Fruit fly (Drosophila melanogaster) whole organism, embryonic: Measurements from ENCODE around the gene CG2685.

ENCODE experiments used
- BEAF-32 ChIP-seq: fragments of 200-800 bp; sonication (Bioruptor generic); optimal IDR thresholded peaks from 3 replicates; lab custom pipeline; 2017; ENCODE audit warnings: missing biosample characterization, missing genetic modification characterization, mild to moderate bottlenecking, moderate library complexity, missing genetic modification reagents
- BtbVII ChIP-seq: fragments of 200-800 bp; sonication (Bioruptor generic); optimal IDR thresholded peaks from 3 replicates; lab custom pipeline; 2017; ENCODE audit warnings: missing biosample characterization, mild to moderate bottlenecking, missing genetic modification characterization
- CG10147 ChIP-seq: fragments of 200-800 bp; sonication (Bioruptor generic); optimal IDR thresholded peaks from 2 replicates; lab custom pipeline; 2019; ENCODE audit warnings: missing biosample characterization, mild to moderate bottlenecking, missing genetic modification characterization, moderate library complexity
- CG10654 ChIP-seq: fragments of 200-800 bp; sonication (Bioruptor generic); optimal IDR thresholded peaks from 2 replicates; lab custom pipeline; 2016; ENCODE audit warnings: missing biosample characterization, missing genetic modification characterization
- CG11456 ChIP-seq: fragments of 200-800 bp; sonication (Bioruptor generic); IDR thresholded peaks from 3 replicates; pipeline ENCODE4 v1.3.6; 2022; ENCODE audit warnings: missing biosample characterization, missing genetic modification characterization
- CG11723 ChIP-seq: fragments of 200-800 bp; sonication (Bioruptor generic); optimal IDR thresholded peaks from 2 replicates; lab custom pipeline; 2017; ENCODE audit warnings: missing biosample characterization, mild to moderate bottlenecking, missing genetic modification characterization
- CG12769 ChIP-seq: fragments of 200-800 bp; sonication (Bioruptor generic); optimal IDR thresholded peaks from 2 replicates; lab custom pipeline; 2019; ENCODE audit warnings: missing biosample characterization, mild to moderate bottlenecking, missing genetic modification characterization, moderate library complexity
- CG13296 ChIP-seq: fragments of 200-800 bp; sonication (Bioruptor generic); optimal IDR thresholded peaks from 3 replicates; lab custom pipeline; 2018; ENCODE audit warnings: missing biosample characterization, mild to moderate bottlenecking, missing genetic modification characterization
- CG14860 ChIP-seq: fragments of 200-800 bp; sonication (Bioruptor generic); IDR thresholded peaks from 3 replicates; pipeline ENCODE4 v1.3.6; 2022; ENCODE audit warnings: missing biosample characterization, missing genetic modification characterization; ENCODE audit not compliant: partially characterized antibody
- CG1529 ChIP-seq: fragments of 200-800 bp; sonication (Bioruptor generic); optimal IDR thresholded peaks from 3 replicates; lab custom pipeline; 2018; ENCODE audit warnings: missing biosample characterization, missing genetic modification characterization
- CG1603 ChIP-seq: fragments of 200-800 bp; sonication (Bioruptor generic); optimal IDR thresholded peaks from 2 replicates; lab custom pipeline; 2019; ENCODE audit warnings: missing biosample characterization, mild to moderate bottlenecking, missing genetic modification characterization, moderate library complexity
- CG17328 ChIP-seq: fragments of 200-800 bp; sonication (Bioruptor generic); IDR thresholded peaks from 2 replicates; pipeline ENCODE4 v1.3.6; 2022; ENCODE audit warnings: missing biosample characterization, missing genetic modification characterization
- CG17361 ChIP-seq: fragments of 200-800 bp; sonication (Bioruptor generic); IDR thresholded peaks from 3 replicates; pipeline ENCODE4 v1.3.6; 2022; ENCODE audit warnings: missing biosample characterization, missing genetic modification characterization
- CG17385 ChIP-seq: fragments of 200-800 bp; sonication (Bioruptor generic); optimal IDR thresholded peaks from 3 replicates; lab custom pipeline; 2018; ENCODE audit warnings: missing biosample characterization, mild to moderate bottlenecking, missing genetic modification characterization
- CG18476 ChIP-seq: fragments of 200-800 bp; sonication (Bioruptor generic); optimal IDR thresholded peaks from 2 replicates; lab custom pipeline; 2016; ENCODE audit warnings: missing biosample characterization, mild to moderate bottlenecking, missing genetic modification characterization
- CG2199 ChIP-seq: fragments of 200-800 bp; sonication (Bioruptor generic); IDR thresholded peaks from 3 replicates; pipeline ENCODE4 v1.3.6; 2022; ENCODE audit warnings: missing biosample characterization, missing genetic modification characterization
- CG34224 ChIP-seq: fragments of 200-800 bp; sonication (Bioruptor generic); IDR thresholded peaks from 3 replicates; pipeline ENCODE4 v1.3.6; 2022; ENCODE audit warnings: missing biosample characterization, missing genetic modification characterization; ENCODE audit not compliant: partially characterized antibody
- CG34376 ChIP-seq: fragments of 200-800 bp; sonication (Bioruptor generic); optimal IDR thresholded peaks from 2 replicates; lab custom pipeline; 2018; ENCODE audit warnings: missing biosample characterization, mild to moderate bottlenecking, missing genetic modification characterization
- CG3726 ChIP-seq: fragments of 200-800 bp; sonication (Bioruptor generic); IDR thresholded peaks from 3 replicates; pipeline ENCODE4, ENCODE4 v1.3.6; 2022; ENCODE audit warnings: missing biosample characterization, missing genetic modification characterization
- CG4360 ChIP-seq: fragments of 200-800 bp; sonication (Bioruptor generic); IDR thresholded peaks from 2 replicates; pipeline ENCODE4 v1.3.6; 2022; ENCODE audit warnings: missing biosample characterization, missing genetic modification characterization
- CG6254 ChIP-seq: fragments of 200-800 bp; sonication (Bioruptor generic); optimal IDR thresholded peaks from 3 replicates; lab custom pipeline; 2017; ENCODE audit warnings: mild to moderate bottlenecking, missing biosample characterization, missing genetic modification reagents, missing genetic modification characterization
- CG6813 ChIP-seq: fragments of 200-800 bp; sonication (Bioruptor generic); optimal IDR thresholded peaks from 2 replicates; lab custom pipeline; 2017; ENCODE audit warnings: missing biosample characterization, missing genetic modification characterization, mild to moderate bottlenecking, moderate library complexity, missing genetic modification reagents
- CG7271 ChIP-seq: fragments of 200-800 bp; sonication (Bioruptor generic); optimal IDR thresholded peaks from 2 replicates; lab custom pipeline; 2018; ENCODE audit warnings: missing biosample characterization, mild to moderate bottlenecking, missing genetic modification characterization, moderate library complexity
- CG7556 ChIP-seq: fragments of 200-800 bp; sonication (Bioruptor generic); optimal IDR thresholded peaks from 2 replicates; lab custom pipeline; 2017; ENCODE audit warnings: missing biosample characterization, mild to moderate bottlenecking, missing genetic modification characterization
- CG8388 ChIP-seq: fragments of 200-800 bp; sonication (Bioruptor generic); optimal IDR thresholded peaks from 2 replicates; lab custom pipeline; 2019; ENCODE audit warnings: missing biosample characterization, mild to moderate bottlenecking, missing genetic modification characterization, moderate library complexity
- Dip3 ChIP-seq: fragments of 200-800 bp; sonication (Bioruptor generic); optimal IDR thresholded peaks from 3 replicates; lab custom pipeline; 2016; ENCODE audit warnings: missing biosample characterization, missing genetic modification characterization
- Doc2 ChIP-seq: fragments of 200-800 bp; sonication (Bioruptor generic); IDR thresholded peaks from 2 replicates; pipeline ENCODE4 v1.3.6; 2022; ENCODE audit warnings: missing biosample characterization, missing genetic modification characterization
- Hand ChIP-seq: fragments of 200-800 bp; sonication (Bioruptor generic); optimal IDR thresholded peaks from 2 replicates; lab custom pipeline; 2017; ENCODE audit warnings: mild to moderate bottlenecking, missing biosample characterization, missing genetic modification reagents, missing genetic modification characterization
- Hr39 ChIP-seq: fragments of >200 bp; optimal IDR thresholded peaks from 2 replicates; lab custom pipeline; 2017
- Lim3 ChIP-seq: fragments of 200-800 bp; sonication (Bioruptor generic); IDR thresholded peaks from 2 replicates; pipeline ENCODE4 v1.3.6; 2022; ENCODE audit warnings: missing biosample characterization, missing genetic modification characterization
- Myb ChIP-seq: fragments of 200-800 bp; sonication (Bioruptor generic); optimal IDR thresholded peaks from 2 replicates; lab custom pipeline; 2016; ENCODE audit warnings: missing biosample characterization, missing genetic modification characterization
- NC2β ChIP-seq: fragments of 200-800 bp; sonication (Bioruptor generic); optimal IDR thresholded peaks from 2 replicates; lab custom pipeline; 2016; ENCODE audit warnings: missing biosample characterization, missing genetic modification characterization
- Oaz ChIP-seq: fragments of 200-800 bp; sonication (Bioruptor generic); IDR thresholded peaks from 2 replicates; pipeline ENCODE4 v1.3.6; 2022; ENCODE audit warnings: missing biosample characterization, missing genetic modification characterization
- ab ChIP-seq: fragments of 200-800 bp; sonication (Bioruptor generic); optimal IDR thresholded peaks from 2 replicates; lab custom pipeline; 2016; ENCODE audit warnings: missing biosample characterization, missing genetic modification characterization
- ara ChIP-seq: fragments of 200-800 bp; sonication (Bioruptor generic); IDR thresholded peaks from 2 replicates; pipeline ENCODE4 v1.3.6; 2022; ENCODE audit warnings: missing biosample characterization, missing genetic modification characterization
- bigmax ChIP-seq: fragments of 200-800 bp; sonication (Bioruptor generic); optimal IDR thresholded peaks from 2 replicates; lab custom pipeline; 2018; ENCODE audit warnings: missing biosample characterization, mild to moderate bottlenecking, missing genetic modification characterization
- chn ChIP-seq: fragments of 200-800 bp; sonication (Bioruptor generic); optimal IDR thresholded peaks from 2 replicates; lab custom pipeline; 2016; ENCODE audit warnings: missing biosample characterization, missing genetic modification characterization
- eve ChIP-seq, 2 experiments: fragments of >200 bp; optimal IDR thresholded peaks; 2 replicates each; lab custom pipeline; 2017; ENCODE audit warnings: missing biosample characterization in 2 of 2, missing genetic modification characterization in 2 of 2
- fd96Cb ChIP-seq: fragments of 200-800 bp; sonication (Bioruptor generic); optimal IDR thresholded peaks from 2 replicates; lab custom pipeline; 2018; ENCODE audit warnings: missing biosample characterization, mild to moderate bottlenecking, missing genetic modification characterization, moderate library complexity
- ken ChIP-seq: fragments of 200-800 bp; sonication (Bioruptor generic); IDR thresholded peaks from 3 replicates; pipeline ENCODE4 v1.3.6; 2022; ENCODE audit warnings: missing biosample characterization, missing genetic modification characterization
- klu ChIP-seq: fragments of 200-800 bp; sonication (Bioruptor generic); IDR thresholded peaks from 2 replicates; pipeline ENCODE4 v1.3.6; 2022; ENCODE audit warnings: missing biosample characterization, missing genetic modification characterization
- nerfin-2 ChIP-seq: fragments of 200-800 bp; sonication (Bioruptor generic); IDR thresholded peaks from 2 replicates; pipeline ENCODE4 v1.3.6; 2022; ENCODE audit warnings: missing biosample characterization, missing genetic modification characterization; ENCODE audit not compliant: partially characterized antibody
- odd ChIP-seq: fragments of 200-800 bp; sonication (Bioruptor generic); optimal IDR thresholded peaks from 2 replicates; lab custom pipeline; 2017; ENCODE audit warnings: missing biosample characterization, mild to moderate bottlenecking, missing genetic modification characterization
- phol ChIP-seq: fragments of 200-800 bp; sonication (Bioruptor generic); optimal IDR thresholded peaks from 3 replicates; lab custom pipeline; 2018; ENCODE audit warnings: missing biosample characterization, mild to moderate bottlenecking, missing genetic modification characterization, moderate library complexity
- pzg ChIP-seq: fragments of 200-800 bp; sonication (Bioruptor generic); optimal IDR thresholded peaks from 3 replicates; lab custom pipeline; 2018; ENCODE audit warnings: missing biosample characterization, mild to moderate bottlenecking, missing genetic modification characterization, moderate library complexity
- sc ChIP-seq, 3 experiments: fragments of >200 bp in 2 of 3; fragments of 200-800 bp in 1 of 3; sonication (Bioruptor generic) in 1 of 3; optimal IDR thresholded peaks; 2 replicates in 2 of 3; 3 replicates in 1 of 3; lab custom pipeline; 2017; ENCODE audit warnings: mild to moderate bottlenecking in 1 of 3, missing biosample characterization in 1 of 3, missing genetic modification characterization in 1 of 3, missing genetic modification reagents in 1 of 3
- tap ChIP-seq: fragments of 200-800 bp; optimal IDR thresholded peaks from 3 replicates; lab custom pipeline; 2019; ENCODE audit warnings: missing biosample characterization, mild to moderate bottlenecking, missing genetic modification characterization, moderate library complexity
- tio ChIP-seq: fragments of 200-800 bp; sonication (Bioruptor generic); optimal IDR thresholded peaks from 2 replicates; lab custom pipeline; 2017; ENCODE audit warnings: missing biosample characterization, missing genetic modification characterization, inconsistent platforms
- usp ChIP-seq: fragments of >200 bp; optimal IDR thresholded peaks from 2 replicates; lab custom pipeline; 2017; ENCODE audit warnings: missing biosample characterization, missing genetic modification characterization

CG2685 gene

DNA sequence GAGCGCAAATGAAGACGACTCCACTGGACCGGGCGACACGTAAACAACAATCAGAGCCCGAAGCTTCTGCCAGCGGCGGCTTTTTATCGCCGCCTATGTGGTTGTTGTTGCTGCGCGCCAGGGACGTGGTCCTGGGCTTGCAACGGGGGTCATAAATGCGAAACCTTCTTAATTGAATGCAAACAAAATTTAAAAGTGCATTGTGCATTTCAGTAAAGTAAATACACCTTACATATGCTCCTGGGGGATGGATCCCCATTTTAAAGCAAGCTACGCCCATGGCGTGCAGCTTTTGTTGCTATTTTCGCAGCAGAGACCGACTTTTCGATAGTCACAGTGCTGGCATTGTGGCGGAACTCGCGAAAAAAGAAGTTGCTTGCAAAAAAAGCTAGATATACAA is 10.1 kb downstream of the CG2685 start, which contains the start of gene Ugalt (continued):
- TF ChIP-seq CG3726 (GFP tag; lab: Robert Waterston, UW) (peak; percentile 100), CG1603 (tag; lab: Kevin White, UChicago) (peak; percentile 99), CG17385 (peak; percentile 100), klu (GFP tag; lab: Robert Waterston, UW) (peak; percentile 100), CG34376 (peak; percentile 100), CG8388 (GFP tag; lab: Kevin White, UChicago) (peak; percentile 100), CG17361 (GFP tag; lab: Robert Waterston, UW) (peak; percentile 100), phol (tag; lab: Kevin White, UChicago) (peak; percentile 100), Dip3 (GFP tag; lab: Kevin White, UChicago) (peak; percentile 100), BtbVII (GFP tag; lab: Kevin White, UChicago) (peak; percentile 100), CG6813 (peak; percentile 100), ara (GFP tag; lab: Robert Waterston, UW) (peak; percentile 100), CG17328 (peak; percentile 100), pzg (GFP tag; lab: Kevin White, UChicago) (peak; percentile 89), CG1529 (GFP tag; lab: Kevin White, UChicago) (peak; percentile 100), Hand (GFP tag; lab: Kevin White, UChicago) (peak; percentile 100), ken (GFP tag; lab: Robert Waterston, UW) (peak; percentile 100), CG6254 (peak; percentile 99), CG11456 (peak; percentile 100), CG12769 (tag; lab: Kevin White, UChicago) (peak; percentile 100), CG2199 (peak; percentile 100), ab (GFP tag; lab: Kevin White, UChicago) (peak; percentile 100), CG18476 (GFP tag; lab: Kevin White, UChicago) (peak; percentile 100), CG7556 (GFP tag; lab: Kevin White, UChicago) (peak; percentile 100), sc (optimal IDR thresholded peaks at IDR 0.05; lab: Kevin White, UChicago) (no peak), sc (GFP tag; optimal IDR thresholded peaks at IDR 0.05; lab: Kevin White, UChicago) (peak; percentile 100), Oaz (GFP tag; lab: Robert Waterston, UW) (peak; percentile 100), odd (peak; percentile 100), CG13296 (peak; percentile 100), tap (tag; lab: Kevin White, UChicago) (peak; percentile 100), Doc2 (GFP tag; lab: Robert Waterston, UW) (peak; percentile 100), CG4360 (GFP tag; lab: Robert Waterston, UW) (peak; percentile 100), Lim3 (peak; percentile 100), CG10654 (GFP tag; lab: Kevin White, UChicago) (peak; percentile 100), tio (GFP tag; lab: Kevin White, UChicago) (peak; percentile 100), chn (GFP tag; lab: Kevin White, UChicago) (peak; percentile 100), BEAF-32 (GFP tag; lab: Kevin White, UChicago) (peak; percentile 42), CG7271 (peak; percentile 100), nerfin-2 (0 out of 2 replicates have a peak, but pooled peaks have one; percentile 27), fd96Cb (tag; lab: Kevin White, UChicago) (peak; percentile 100), CG34224 (no peak), CG14860 (GFP tag; lab: Robert Waterston, UW) (no peak), bigmax (peak; percentile 94), eve (GFP tag; optimal IDR thresholded peaks at IDR 0.05; lab: Kevin White, UChicago) (peak in 1 of 2 experiments; percentile 85), CG10147 (GFP tag; lab: Kevin White, UChicago) (peak; percentile 100), usp (GFP tag; lab: Kevin White, UChicago) (no peak), Myb (GFP tag; lab: Kevin White, UChicago) (peak; percentile 99), Hr39 (no peak), NC2β (GFP tag; lab: Kevin White, UChicago) (peak; percentile 100), CG11723 (GFP tag; lab: Kevin White, UChicago) (peak; percentile 100)
